Worm (Caenorhabditis elegans) whole organism, late embryonic: ENCODE data around the gene tmem-184.

Experiments
- ama-1 ChIP-seq: fragments of 150-350 bp; optimal IDR thresholded peaks from 2 replicates; lab custom pipeline; 2014
- ceh-14 ChIP-seq: sonication (generic microtip); optimal IDR thresholded peaks from 2 replicates; lab custom pipeline; 2016; ENCODE audit warnings: missing genotype, missing genetic modification characterization, missing compliant biosample characterization
- ceh-30 ChIP-seq: fragments of 150-350 bp; optimal IDR thresholded peaks from 2 replicates; lab custom pipeline; 2014; ENCODE audit warnings: missing biosample characterization, missing genetic modification characterization
- dve-1 ChIP-seq: sonication (generic microtip); optimal IDR thresholded peaks from 2 replicates; lab custom pipeline; 2017; ENCODE audit warnings: antibody characterized with exemption, mild to moderate bottlenecking, missing genetic modification characterization, missing compliant biosample characterization
- elt-2 ChIP-seq: sonication (generic microtip); optimal IDR thresholded peaks from 2 replicates; lab custom pipeline; 2016; ENCODE audit warnings: missing genetic modification reagents, missing genetic modification characterization, missing compliant biosample characterization
- nhr-11 ChIP-seq: fragments of 150-350 bp; optimal IDR thresholded peaks from 2 replicates; lab custom pipeline; 2014; ENCODE audit warnings: missing biosample characterization, missing genetic modification characterization
- sdc-2 ChIP-seq: sonication (generic microtip); optimal IDR thresholded peaks from 2 replicates; lab custom pipeline; 2016; ENCODE audit warnings: missing genotype, missing genetic modification characterization, missing compliant biosample characterization
- unc-86 ChIP-seq: sonication (generic microtip); optimal IDR thresholded peaks from 2 replicates; lab custom pipeline; 2016; ENCODE audit warnings: missing genetic modification characterization, missing compliant biosample characterization

DNA sequence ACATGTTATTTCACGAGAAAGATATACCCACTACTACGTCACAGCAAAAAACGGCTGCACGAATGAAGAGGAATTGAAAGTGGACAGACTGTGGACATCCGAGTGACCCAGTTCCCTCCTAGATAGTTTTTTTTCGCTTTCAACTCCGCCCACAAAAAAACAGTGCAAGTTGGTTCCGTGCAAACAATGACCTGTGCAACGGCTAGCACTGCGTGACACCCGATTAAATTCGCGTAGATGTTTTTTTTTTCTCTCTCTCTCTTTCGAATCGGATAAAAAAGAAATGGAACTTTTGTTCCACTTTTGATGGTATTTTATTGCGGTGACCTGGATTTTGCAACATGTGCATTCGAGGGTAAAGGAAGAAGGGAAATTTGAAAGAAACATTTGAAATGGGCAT is 38.6 kb upstream of the tmem-184 start:
- TF ChIP-seq ama-1 (lab: Kevin White, UChicago): no peak
- TF ChIP-seq ceh-14 (tag; lab: Kevin White, UChicago): no peak
- no peak for TF ChIP-seq nhr-11 (tag; lab: Kevin White, UChicago)
- TF ChIP-seq sdc-2 (tag; lab: Kevin White, UChicago): no peak
- no peak for TF ChIP-seq unc-86 (tag; lab: Kevin White, UChicago)
- no peak for TF ChIP-seq ceh-30 (tag; lab: Kevin White, UChicago)
- no peak for TF ChIP-seq elt-2 (tag; lab: Kevin White, UChicago)
- no peak for TF ChIP-seq dve-1
